Worm (Caenorhabditis elegans) whole organism, midembryonic: ENCODE results near the gene icap-1.

Source experiments
- cog-1 ChIP-seq: sonication (generic microtip); optimal IDR thresholded peaks from 2 replicates; lab custom pipeline; 2016; ENCODE audit warnings: missing genetic modification characterization, missing compliant biosample characterization
- klf-2 ChIP-seq: fragments of 200-800 bp; sonication (Bioruptor generic); conservative IDR thresholded peaks from 2 replicates; pipeline ENCODE4 v1.3.6; 2022; ENCODE audit warnings: missing genetic modification reagents, missing genetic modification characterization, missing compliant biosample characterization

DNA sequence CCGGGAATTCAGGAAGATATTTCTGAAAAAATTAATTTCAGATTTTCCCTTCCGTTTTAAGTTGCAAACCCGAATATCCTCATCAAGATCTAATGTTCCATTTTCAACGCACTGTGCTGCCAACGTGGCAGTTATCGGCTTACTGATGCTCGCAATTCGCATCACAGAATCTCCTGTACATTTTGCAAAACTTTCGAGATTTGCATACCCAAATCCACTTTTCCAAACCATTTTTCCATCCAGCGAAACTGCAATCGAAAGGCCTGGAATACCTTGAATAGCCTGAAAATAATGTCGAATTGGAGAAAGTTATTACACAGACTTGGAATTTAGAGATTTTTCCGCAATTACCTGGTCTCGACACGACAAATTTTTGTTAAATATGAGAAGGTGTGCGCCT is 2.0 kb downstream of the icap-1 start:
- TF ChIP-seq cog-1 (tag; lab: Kevin White, UChicago) (no peak), klf-2 (GFP tag; lab: Robert Waterston, UW) (no peak)
